Worm (Caenorhabditis elegans): ENCODE measurements around the gene dsh-1.

- no peak for TF ChIP-seq pqm-1 (tag; optimal IDR thresholded peaks at IDR 0.05)
- no peak for TF ChIP-seq sdc-2 (tag; optimal IDR thresholded peaks at IDR 0.05)
- TF ChIP-seq pha-4 (tag; optimal IDR thresholded peaks at IDR 0.05) = no peak
- TF ChIP-seq pros-1 (tag; optimal IDR thresholded peaks at IDR 0.05) = no peak
- no peak for TF ChIP-seq ceh-18 (tag; optimal IDR thresholded peaks at IDR 0.05)
- no peak for TF ChIP-seq pat-9 (tag; optimal IDR thresholded peaks at IDR 0.05)
- TF ChIP-seq fkh-10 (GFP tag; optimal IDR thresholded peaks at IDR 0.05) = no peak
- TF ChIP-seq unc-55 (GFP tag; optimal IDR thresholded peaks at IDR 0.05) = no peak
- no peak for TF ChIP-seq odd-2 (tag; optimal IDR thresholded peaks at IDR 0.05)
- TF ChIP-seq ama-1 (optimal IDR thresholded peaks at IDR 0.05) = no peak
- no peak for TF ChIP-seq K02D7.2 (tag; optimal IDR thresholded peaks at IDR 0.05)
- TF ChIP-seq lim-6 (tag; optimal IDR thresholded peaks at IDR 0.05) = no peak
- no peak for TF ChIP-seq F13H6.1 (tag; optimal IDR thresholded peaks at IDR 0.05)
Measured at ce11 chrII:5185955-5186539, 39.1 kb downstream of the dsh-1 start.

Measured in whole organism, late embryonic.